Worm (Caenorhabditis elegans) whole organism, L4 larva: ENCODE measurements around the gene M02D8.7.

ENCODE experiments used
- F44E2.7 ChIP-seq: fragments of 200-800 bp; sonication (Bioruptor generic); IDR thresholded peaks from 2 replicates; pipeline ENCODE4 v2.1.2; 2022; ENCODE audit warnings: missing genetic modification characterization, missing compliant biosample characterization
- R02D3.7 ChIP-seq: fragments of 150-350 bp; sonication (generic microtip); optimal IDR thresholded peaks from 3 replicates; lab custom pipeline; 2014; ENCODE audit warnings: missing biosample characterization, missing genetic modification characterization
- T26A8.4 ChIP-seq: fragments of 200-800 bp; sonication (Bioruptor generic); IDR thresholded peaks from 2 replicates; pipeline ENCODE4 v1.3.6; 2022; ENCODE audit warnings: missing genetic modification characterization, missing compliant biosample characterization
- Y48G9A.11 ChIP-seq: fragments of 200-800 bp; sonication (Bioruptor generic); IDR thresholded peaks from 2 replicates; pipeline ENCODE4 v1.3.6; 2022; ENCODE audit warnings: missing genetic modification reagents, missing genetic modification characterization, missing compliant biosample characterization
- Y75B8A.6 ChIP-seq: fragments of 200-800 bp; sonication (Bioruptor generic); IDR thresholded peaks from 2 replicates; pipeline ENCODE4 v1.3.6; 2022; ENCODE audit warnings: missing genetic modification reagents, missing genetic modification characterization, missing compliant biosample characterization
- ZK546.5 ChIP-seq, 2 experiments: sonication (generic microtip); optimal IDR thresholded peaks; 2 replicates each; lab custom pipeline; 2017; ENCODE audit warnings: missing biosample characterization in 2 of 2, missing genetic modification characterization in 2 of 2
- aly-2 ChIP-seq: sonication (generic microtip); optimal IDR thresholded peaks from 2 replicates; lab custom pipeline; 2018; ENCODE audit warnings: missing biosample characterization, missing genetic modification characterization
- ama-1 ChIP-seq: fragments of 150-350 bp; optimal IDR thresholded peaks from 2 replicates; lab custom pipeline; 2014; ENCODE audit warnings: inconsistent platforms, mixed read lengths
- ceh-28 ChIP-seq: fragments of 150-350 bp; optimal IDR thresholded peaks from 2 replicates; lab custom pipeline; 2014; ENCODE audit warnings: missing biosample characterization, missing genetic modification reagents, missing genetic modification characterization
- ceh-44 ChIP-seq: fragments of 200-800 bp; sonication (Bioruptor generic); IDR thresholded peaks from 2 replicates; pipeline ENCODE4 v1.3.6; 2022; ENCODE audit warnings: missing genetic modification reagents, missing genetic modification characterization, missing compliant biosample characterization
- ceh-62 ChIP-seq: sonication (generic microtip); optimal IDR thresholded peaks from 2 replicates; lab custom pipeline; 2017; ENCODE audit warnings: missing biosample characterization, missing genetic modification characterization
- cey-2 ChIP-seq: sonication (generic microtip); optimal IDR thresholded peaks from 3 replicates; lab custom pipeline; 2017; ENCODE audit warnings: missing genetic modification characterization, mild to moderate bottlenecking, missing compliant biosample characterization, antibody characterized with exemption, borderline replicate concordance; ENCODE audit not compliant: insufficient read depth
- ctbp-1 ChIP-seq: fragments of 200-800 bp; sonication (Bioruptor generic); IDR thresholded peaks from 2 replicates; pipeline ENCODE4 v1.3.6; 2022; ENCODE audit warnings: missing genetic modification reagents, missing genetic modification characterization, missing compliant biosample characterization
- daf-12 ChIP-seq: fragments of 150-350 bp; optimal IDR thresholded peaks from 2 replicates; lab custom pipeline; 2014; ENCODE audit warnings: missing biosample characterization, missing genetic modification reagents, missing genetic modification characterization
- daf-16 ChIP-seq, 3 experiments: sonication (generic microtip); optimal IDR thresholded peaks; 2 replicates each; lab custom pipeline; 2016 to 2017; ENCODE audit warnings: missing genetic modification characterization in 3 of 3, missing genetic modification reagents in 3 of 3, mild to moderate bottlenecking in 2 of 3, missing compliant biosample characterization in 2 of 3, missing biosample characterization in 1 of 3, moderate library complexity in 1 of 3
- dmd-6 ChIP-seq: fragments of 200-800 bp; sonication (Bioruptor generic); IDR thresholded peaks from 2 replicates; pipeline ENCODE4 v1.3.6; 2022; ENCODE audit warnings: missing genetic modification reagents, missing genetic modification characterization, missing compliant biosample characterization
- fkh-10 ChIP-seq: fragments of 150-350 bp; optimal IDR thresholded peaks from 2 replicates; lab custom pipeline; 2014; ENCODE audit warnings: missing biosample characterization, missing genetic modification reagents, missing genetic modification characterization
- gei-8 ChIP-seq: fragments of 200-800 bp; sonication (Bioruptor generic); optimal IDR thresholded peaks from 2 replicates; lab custom pipeline; 2018; ENCODE audit warnings: mild to moderate bottlenecking, missing genetic modification characterization, missing compliant biosample characterization
- hif-1 ChIP-seq, 2 experiments: sonication (generic microtip); optimal IDR thresholded peaks; 2 replicates each; lab custom pipeline; 2016 to 2017; ENCODE audit warnings: missing compliant biosample characterization in 2 of 2, missing genetic modification characterization in 2 of 2, missing genetic modification reagents in 2 of 2, missing genotype in 2 of 2, mild to moderate bottlenecking in 1 of 2
- hlh-11 ChIP-seq: fragments of 200-800 bp; sonication (Bioruptor generic); optimal IDR thresholded peaks from 2 replicates; lab custom pipeline; 2018; ENCODE audit warnings: mild to moderate bottlenecking, missing genetic modification characterization, missing compliant biosample characterization
- hlh-30 ChIP-seq: sonication (generic microtip); optimal IDR thresholded peaks from 2 replicates; lab custom pipeline; 2017; ENCODE audit warnings: antibody characterized with exemption, mild to moderate bottlenecking, missing genetic modification characterization, missing compliant biosample characterization; ENCODE audit not compliant: insufficient read depth
- lin-1 ChIP-seq: fragments of 200-800 bp; sonication (Bioruptor generic); IDR thresholded peaks from 2 replicates; pipeline ENCODE4 v1.3.6; 2022; ENCODE audit warnings: missing genetic modification reagents, missing genetic modification characterization, missing compliant biosample characterization
- lin-13 ChIP-seq: fragments of 150-350 bp; optimal IDR thresholded peaks from 2 replicates; lab custom pipeline; 2014; ENCODE audit warnings: missing biosample characterization, missing genetic modification reagents, missing genetic modification characterization
- lin-15B ChIP-seq: fragments of 150-350 bp; sonication (generic microtip); optimal IDR thresholded peaks from 3 replicates; lab custom pipeline; 2014; ENCODE audit warnings: missing biosample characterization, missing genetic modification characterization
- lin-38 ChIP-seq: fragments of 200-800 bp; sonication (Bioruptor generic); IDR thresholded peaks from 2 replicates; pipeline ENCODE4 v1.3.6; 2022; ENCODE audit warnings: missing genetic modification reagents, missing genetic modification characterization, missing compliant biosample characterization
- lsy-2 ChIP-seq, 2 experiments: fragments of 150-350 bp in 1 of 2; sonication (generic microtip) in 1 of 2; optimal IDR thresholded peaks; 2 replicates each; lab custom pipeline; 2014 to 2017; ENCODE audit warnings: missing biosample characterization in 2 of 2, missing genetic modification characterization in 2 of 2
- madf-9 ChIP-seq: fragments of 200-800 bp; sonication (Bioruptor generic); conservative IDR thresholded peaks from 2 replicates; pipeline ENCODE4 v1.3.6; 2022; ENCODE audit warnings: missing genetic modification reagents, missing genetic modification characterization, missing compliant biosample characterization
- mdl-1 ChIP-seq, 2 experiments: fragments of 150-350 bp in 1 of 2; sonication (generic microtip) in 1 of 2; optimal IDR thresholded peaks; 2 replicates each; lab custom pipeline; 2014 to 2017; ENCODE audit warnings: missing biosample characterization in 2 of 2, missing genetic modification characterization in 2 of 2
- mdt-29 ChIP-seq: fragments of 200-800 bp; sonication (Bioruptor generic); IDR thresholded peaks from 2 replicates; pipeline ENCODE4 v1.3.6; 2022; ENCODE audit warnings: missing genetic modification reagents, missing genetic modification characterization, missing compliant biosample characterization
- mes-2 ChIP-seq: sonication (generic microtip); optimal IDR thresholded peaks from 2 replicates; lab custom pipeline; 2016; ENCODE audit warnings: missing genotype, mild to moderate bottlenecking, missing genetic modification characterization, missing compliant biosample characterization; ENCODE audit not compliant: poor library complexity, severe bottlenecking
- mxl-3 ChIP-seq: fragments of 200-800 bp; sonication (Bioruptor generic); optimal IDR thresholded peaks from 2 replicates; lab custom pipeline; 2018; ENCODE audit warnings: mild to moderate bottlenecking, missing genetic modification characterization, missing compliant biosample characterization
- nhr-11 ChIP-seq: fragments of 150-350 bp; optimal IDR thresholded peaks from 2 replicates; lab custom pipeline; 2014; ENCODE audit warnings: missing biosample characterization, missing genetic modification characterization
- nhr-111 ChIP-seq: fragments of 200-800 bp; sonication (Bioruptor generic); optimal IDR thresholded peaks from 2 replicates; lab custom pipeline; 2018; ENCODE audit warnings: mild to moderate bottlenecking, missing genetic modification characterization, missing compliant biosample characterization
- nhr-237 ChIP-seq: sonication (generic microtip); optimal IDR thresholded peaks from 2 replicates; lab custom pipeline; 2017; ENCODE audit warnings: missing biosample characterization, missing genetic modification characterization
- nhr-28 ChIP-seq: fragments of 150-350 bp; optimal IDR thresholded peaks from 2 replicates; lab custom pipeline; 2014; ENCODE audit warnings: missing biosample characterization, missing genetic modification characterization
- nhr-42 ChIP-seq: fragments of 200-800 bp; sonication (Bioruptor generic); IDR thresholded peaks from 2 replicates; pipeline ENCODE4 v1.3.6; 2022; ENCODE audit warnings: missing genetic modification characterization, missing compliant biosample characterization
- nhr-48 ChIP-seq: sonication (generic microtip); optimal IDR thresholded peaks from 2 replicates; lab custom pipeline; 2016; ENCODE audit warnings: mild to moderate bottlenecking, missing genetic modification characterization, missing compliant biosample characterization
- nhr-6 ChIP-seq: fragments of 150-350 bp; optimal IDR thresholded peaks from 2 replicates; lab custom pipeline; 2014; ENCODE audit warnings: missing biosample characterization, missing genetic modification characterization
- nhr-76 ChIP-seq: fragments of 150-350 bp; optimal IDR thresholded peaks from 2 replicates; lab custom pipeline; 2014; ENCODE audit warnings: missing biosample characterization, missing genetic modification characterization
- pqm-1 ChIP-seq: sonication (generic microtip); optimal IDR thresholded peaks from 2 replicates; lab custom pipeline; 2017; ENCODE audit warnings: missing biosample characterization, missing genetic modification characterization
- set-16 ChIP-seq: fragments of 200-800 bp; sonication (Bioruptor generic); IDR thresholded peaks from 2 replicates; pipeline ENCODE4 v1.3.6; 2022; ENCODE audit warnings: missing genetic modification reagents, missing genetic modification characterization, missing compliant biosample characterization
- tra-1 ChIP-seq: fragments of 200-800 bp; sonication (Bioruptor generic); IDR thresholded peaks from 2 replicates; pipeline ENCODE4 v1.3.6; 2022; ENCODE audit warnings: missing genetic modification reagents, missing genetic modification characterization, missing compliant biosample characterization
- unc-39 ChIP-seq: sonication (generic microtip); optimal IDR thresholded peaks from 2 replicates; lab custom pipeline; 2017; ENCODE audit warnings: missing biosample characterization, missing genetic modification characterization
- unc-62 ChIP-seq, 3 experiments: fragments of 150-350 bp in 1 of 3; sonication (generic microtip); optimal IDR thresholded peaks in 2 of 3; peaks in 1 of 3; 1 replicate in 1 of 3; 2 replicates in 2 of 3; lab custom pipeline; 2014 to 2017; ENCODE audit warnings: missing biosample characterization in 3 of 3, missing genetic modification characterization in 3 of 3, missing genetic modification reagents in 3 of 3, missing genotype in 1 of 3
- zag-1 ChIP-seq: fragments of 150-350 bp; optimal IDR thresholded peaks from 2 replicates; lab custom pipeline; 2014; ENCODE audit warnings: missing biosample characterization, missing genetic modification characterization
- zfp-3 ChIP-seq: fragments of 200-800 bp; sonication (Bioruptor generic); conservative IDR thresholded peaks from 2 replicates; pipeline ENCODE4 v1.3.6; 2022; ENCODE audit warnings: missing genetic modification reagents, missing genetic modification characterization, missing compliant biosample characterization
- zip-11 ChIP-seq: fragments of 200-800 bp; sonication (Bioruptor generic); IDR thresholded peaks from 2 replicates; pipeline ENCODE4 v1.3.6; 2022; ENCODE audit warnings: missing genetic modification characterization, missing compliant biosample characterization
- zip-2 ChIP-seq: fragments of 150-350 bp; optimal IDR thresholded peaks from 2 replicates; lab custom pipeline; 2014; ENCODE audit warnings: missing biosample characterization, missing genetic modification characterization
- ztf-7 ChIP-seq: fragments of 150-350 bp; optimal IDR thresholded peaks from 2 replicates; lab custom pipeline; 2014; ENCODE audit warnings: missing biosample characterization, missing genetic modification characterization

M02D8.7 gene

ce11 chrX:8742896-8743295 is at the start of gene M02D8.7:
M02D8.7 (minus strand) TSS chrX:8742996.
- TF ChIP-seq nhr-48 = no peak
- no peak for TF ChIP-seq F44E2.7 (GFP tag; lab: Robert Waterston, UW)
- no peak for TF ChIP-seq gei-8 (GFP tag; lab: Kevin White, UChicago)
- no peak for TF ChIP-seq lin-13 (GFP tag; lab: Kevin White, UChicago)
- TF ChIP-seq ceh-28 (tag; lab: Kevin White, UChicago) = no peak
- TF ChIP-seq, all 104 proteins: peak for 0

DNA sequence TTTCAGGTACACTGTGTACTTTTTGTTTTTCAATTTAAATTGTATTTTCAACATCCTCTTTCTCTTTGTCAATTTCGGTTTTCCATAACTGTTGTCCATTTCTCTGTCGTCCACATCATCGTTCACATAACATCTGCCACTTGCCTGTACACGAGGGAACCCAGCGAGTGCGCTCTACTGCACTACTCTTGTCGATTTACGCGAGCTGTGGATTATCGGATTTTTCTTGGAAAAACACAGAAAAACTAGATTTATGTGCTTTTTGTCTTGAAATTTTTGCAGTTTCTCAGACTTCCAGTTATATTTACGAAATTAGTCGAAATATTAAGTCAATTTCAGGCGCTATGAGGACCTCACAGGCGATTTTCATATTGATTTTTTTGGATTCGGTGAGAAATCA is 49.0 kb upstream of the M02D8.7 start, which contains the start of gene chup-1:
Gene chup-1 (plus strand): TSS at position 340 of the 400 bp plus-strand sequence.
- peak; percentile 60 for TF ChIP-seq hlh-30
- no peak for TF ChIP-seq set-16 (GFP tag; lab: Robert Waterston, UW)
- no peak for TF ChIP-seq nhr-76 (tag; lab: Kevin White, UChicago)
- no peak for TF ChIP-seq ama-1 (lab: Kevin White, UChicago)
- peak; percentile 77 for TF ChIP-seq lin-38
- TF ChIP-seq zip-2 = no peak
- TF ChIP-seq nhr-42 (GFP tag; lab: Robert Waterston, UW) = no peak
- no peak for TF ChIP-seq lin-15B
- no peak for TF ChIP-seq lin-13 (GFP tag; lab: Kevin White, UChicago)
- TF ChIP-seq lin-1 (GFP tag; lab: Robert Waterston, UW) = no peak
- TF ChIP-seq ceh-62 (tag; lab: Kevin White, UChicago) = no peak
- no peak for TF ChIP-seq unc-39 (tag; lab: Kevin White, UChicago)
- peak; percentile 46 for TF ChIP-seq mxl-3 (GFP tag; lab: Kevin White, UChicago)
- no peak for TF ChIP-seq ctbp-1 (GFP tag; lab: Robert Waterston, UW)
- TF ChIP-seq daf-12 (tag; lab: Kevin White, UChicago) = no peak
- no peak for TF ChIP-seq aly-2 (tag; lab: Kevin White, UChicago)
- TF ChIP-seq nhr-111 (GFP tag; lab: Kevin White, UChicago) = no peak
- peak in 1 of 2 experiments; percentile 46 for TF ChIP-seq unc-62 (GFP tag; optimal IDR thresholded peaks at IDR 0.05 in 1 of 2; lab: Kevin White, UChicago)
- TF ChIP-seq unc-62 (tag; optimal IDR thresholded peaks at IDR 0.05; lab: Kevin White, UChicago) = no peak
- peak; percentile 1 for TF ChIP-seq nhr-6 (tag; lab: Kevin White, UChicago)
- TF ChIP-seq mdt-29 (GFP tag; lab: Robert Waterston, UW) = no peak
- no peak for TF ChIP-seq zag-1 (tag; lab: Kevin White, UChicago)
- peak in 1 of 2 experiments; percentile 63 for TF ChIP-seq mdl-1 (tag; optimal IDR thresholded peaks at IDR 0.05; lab: Kevin White, UChicago)
- no peak for TF ChIP-seq ztf-7 (tag; lab: Kevin White, UChicago)
- TF ChIP-seq cey-2 (tag; lab: Kevin White, UChicago) = no peak
- no peak for TF ChIP-seq ceh-44
- no peak for TF ChIP-seq fkh-10
- no peak for TF ChIP-seq nhr-48
- TF ChIP-seq madf-9 (GFP tag; lab: Robert Waterston, UW) = no peak
- TF ChIP-seq lsy-2 (tag; optimal IDR thresholded peaks at IDR 0.05; lab: Kevin White, UChicago) = peak in 1 of 2 experiments; percentile 34
- TF ChIP-seq mes-2 = peak; percentile 52
- no peak for TF ChIP-seq Y75B8A.6 (GFP tag; lab: Robert Waterston, UW)
- peak; percentile 14 for TF ChIP-seq hlh-11 (tag; lab: Kevin White, UChicago)
- 0 out of 2 replicates have a peak, but pooled peaks have one; percentile 13 for TF ChIP-seq dmd-6 (GFP tag; lab: Robert Waterston, UW)
- no peak for TF ChIP-seq zfp-3 (GFP tag; lab: Robert Waterston, UW)
- peak; percentile 54 for TF ChIP-seq nhr-28 (tag; lab: Kevin White, UChicago)
- no peak for TF ChIP-seq daf-16 (GFP tag; optimal IDR thresholded peaks at IDR 0.05; lab: Kevin White, UChicago)
- peak; percentile 51 for TF ChIP-seq daf-16 (tag; optimal IDR thresholded peaks at IDR 0.05; lab: Kevin White, UChicago)
- no peak for TF ChIP-seq nhr-237 (tag; lab: Kevin White, UChicago)
- TF ChIP-seq ZK546.5 (tag; optimal IDR thresholded peaks at IDR 0.05; lab: Kevin White, UChicago) = no peak
- TF ChIP-seq tra-1 (GFP tag; lab: Robert Waterston, UW) = no peak
- no peak for TF ChIP-seq T26A8.4 (GFP tag; lab: Robert Waterston, UW)
- peak; percentile 64 for TF ChIP-seq R02D3.7 (tag; lab: Kevin White, UChicago)
- no peak for TF ChIP-seq zip-11 (GFP tag; lab: Robert Waterston, UW)
- peak; percentile 28 for TF ChIP-seq nhr-11 (tag; lab: Kevin White, UChicago)
- no peak for TF ChIP-seq Y48G9A.11 (GFP tag; lab: Robert Waterston, UW)
- TF ChIP-seq hif-1 (tag; optimal IDR thresholded peaks at IDR 0.05; lab: Kevin White, UChicago) = no peak
- TF ChIP-seq pqm-1 = no peak
